Worm (Caenorhabditis elegans) whole organism, L2 larva: ENCODE data around the gene Y47D7A.17.

Experiments used
- R02D3.7 ChIP-seq: fragments of 150-350 bp; optimal IDR thresholded peaks from 2 replicates; lab custom pipeline; 2014; ENCODE audit warnings: missing biosample characterization, missing genetic modification characterization
- dmd-4 ChIP-seq: sonication (generic microtip); optimal IDR thresholded peaks from 2 replicates; lab custom pipeline; 2017; ENCODE audit warnings: missing biosample characterization, missing genetic modification characterization
- elt-1 ChIP-seq: fragments of 150-350 bp; optimal IDR thresholded peaks from 2 replicates; lab custom pipeline; 2014; ENCODE audit warnings: missing biosample characterization, missing genetic modification characterization
- lsy-2 ChIP-seq, 2 experiments: fragments of 150-350 bp in 1 of 2; sonication (generic microtip) in 1 of 2; optimal IDR thresholded peaks; 2 replicates each; lab custom pipeline; 2014 to 2017; ENCODE audit warnings: missing biosample characterization in 2 of 2, missing genetic modification characterization in 2 of 2

- no peak for TF ChIP-seq dmd-4 (tag; lab: Kevin White, UChicago)
- TF ChIP-seq elt-1 (tag; lab: Kevin White, UChicago), result no peak
- TF ChIP-seq R02D3.7 (tag; lab: Kevin White, UChicago), result no peak
- no peak for TF ChIP-seq lsy-2 (tag; optimal IDR thresholded peaks at IDR 0.05; lab: Kevin White, UChicago)
Observed at ce11 chrV:4373656-4374055, 38.0 kb downstream of the Y47D7A.17 start.
